Fruit fly (Drosophila melanogaster) whole organism, embryonic: ENCODE measurements around the gene Mdh1.

Experiments used
- ATbp ChIP-seq: fragments of 200-800 bp; sonication (Bioruptor generic); optimal IDR thresholded peaks from 2 replicates; lab custom pipeline; 2017; ENCODE audit warnings: missing biosample characterization, mild to moderate bottlenecking, missing genetic modification characterization, missing genetic modification reagents
- Abd-B ChIP-seq: fragments of 200-800 bp; sonication (Bioruptor generic); optimal IDR thresholded peaks from 2 replicates; lab custom pipeline; 2018; ENCODE audit warnings: missing biosample characterization, mild to moderate bottlenecking, missing genetic modification characterization, moderate library complexity
- Atf6 ChIP-seq: fragments of 200-800 bp; sonication (Bioruptor generic); IDR thresholded peaks from 2 replicates; pipeline ENCODE4 v1.3.6; 2022; ENCODE audit warnings: missing biosample characterization, missing genetic modification characterization
- CG11456 ChIP-seq: fragments of 200-800 bp; sonication (Bioruptor generic); IDR thresholded peaks from 3 replicates; pipeline ENCODE4 v1.3.6; 2022; ENCODE audit warnings: missing biosample characterization, missing genetic modification characterization
- CG13624 ChIP-seq: fragments of 200-800 bp; sonication (Bioruptor generic); optimal IDR thresholded peaks from 2 replicates; lab custom pipeline; 2016; ENCODE audit warnings: missing biosample characterization, missing genetic modification characterization
- CG17612 ChIP-seq: fragments of 200-800 bp; sonication (Bioruptor generic); IDR thresholded peaks from 2 replicates; pipeline ENCODE4 v1.3.6; 2022; ENCODE audit warnings: missing biosample characterization, missing genetic modification characterization
- CG2120 ChIP-seq: fragments of 200-800 bp; sonication (Bioruptor generic); optimal IDR thresholded peaks from 3 replicates; lab custom pipeline; 2016; ENCODE audit warnings: missing biosample characterization, missing genetic modification characterization
- CG30403 ChIP-seq: fragments of 200-800 bp; sonication (Bioruptor generic); optimal IDR thresholded peaks from 3 replicates; lab custom pipeline; 2016; ENCODE audit warnings: missing biosample characterization, missing genetic modification characterization
- CG31441 ChIP-seq: fragments of 200-800 bp; sonication (Bioruptor generic); IDR thresholded peaks from 2 replicates; pipeline ENCODE4 v1.3.6; 2022; ENCODE audit warnings: missing biosample characterization, missing genetic modification characterization
- CG32532 ChIP-seq: fragments of 200-800 bp; sonication (Bioruptor generic); IDR thresholded peaks from 2 replicates; pipeline ENCODE4 v1.3.6; 2022; ENCODE audit warnings: missing biosample characterization, missing genetic modification characterization
- CG32767 ChIP-seq: fragments of 200-800 bp; sonication (Bioruptor generic); IDR thresholded peaks from 2 replicates; pipeline ENCODE4 v1.3.6; 2022; ENCODE audit warnings: missing biosample characterization, missing genetic modification characterization
- CG4854 ChIP-seq: fragments of 200-800 bp; sonication (Bioruptor generic); optimal IDR thresholded peaks from 2 replicates; lab custom pipeline; 2016; ENCODE audit warnings: missing biosample characterization, missing genetic modification characterization, inconsistent platforms
- CG8359 ChIP-seq: fragments of 200-800 bp; sonication (Bioruptor generic); optimal IDR thresholded peaks from 2 replicates; lab custom pipeline; 2017; ENCODE audit warnings: missing biosample characterization, mild to moderate bottlenecking, missing genetic modification characterization, borderline replicate concordance
- CG8478 ChIP-seq: fragments of >200 bp; optimal IDR thresholded peaks from 2 replicates; lab custom pipeline; 2018
- CG9215 ChIP-seq: fragments of 200-800 bp; sonication (Bioruptor generic); IDR thresholded peaks from 2 replicates; pipeline ENCODE4 v1.3.6; 2022; ENCODE audit warnings: missing biosample characterization, missing genetic modification characterization
- Drgx ChIP-seq: fragments of 200-800 bp; sonication (Bioruptor generic); IDR thresholded peaks from 2 replicates; pipeline ENCODE4 v1.3.6; 2022; ENCODE audit warnings: missing biosample characterization, missing genetic modification characterization
- E2f2 ChIP-seq: fragments of 200-800 bp; sonication (Bioruptor generic); IDR thresholded peaks from 2 replicates; pipeline ENCODE4 v1.3.6; 2022; ENCODE audit warnings: missing biosample characterization, missing genetic modification characterization
- ERR ChIP-seq: fragments of 200-800 bp; sonication (Bioruptor generic); optimal IDR thresholded peaks from 2 replicates; lab custom pipeline; 2016; ENCODE audit warnings: missing biosample characterization, missing genetic modification characterization
- GATAe ChIP-seq: fragments of 200-800 bp; sonication (Bioruptor generic); conservative IDR thresholded peaks from 2 replicates; pipeline ENCODE4 v1.3.6; 2022; ENCODE audit warnings: missing biosample characterization, missing genetic modification characterization
- Hand ChIP-seq: fragments of 200-800 bp; sonication (Bioruptor generic); optimal IDR thresholded peaks from 2 replicates; lab custom pipeline; 2017; ENCODE audit warnings: mild to moderate bottlenecking, missing biosample characterization, missing genetic modification reagents, missing genetic modification characterization
- Myb ChIP-seq: fragments of 200-800 bp; sonication (Bioruptor generic); optimal IDR thresholded peaks from 2 replicates; lab custom pipeline; 2016; ENCODE audit warnings: missing biosample characterization, missing genetic modification characterization
- Oaz ChIP-seq: fragments of 200-800 bp; sonication (Bioruptor generic); IDR thresholded peaks from 2 replicates; pipeline ENCODE4 v1.3.6; 2022; ENCODE audit warnings: missing biosample characterization, missing genetic modification characterization
- Pdp1 ChIP-seq, 2 experiments: fragments of 200-800 bp; sonication (Bioruptor generic); optimal IDR thresholded peaks; 3 replicates each; lab custom pipeline; 2016; ENCODE audit warnings: missing biosample characterization in 2 of 2, missing genetic modification characterization in 2 of 2, mild to moderate bottlenecking in 1 of 2, moderate library complexity in 1 of 2
- Rfx ChIP-seq: fragments of 200-800 bp; sonication (Bioruptor generic); IDR thresholded peaks from 2 replicates; pipeline ENCODE4 v1.3.6; 2022; ENCODE audit warnings: missing biosample characterization, missing genetic modification characterization
- Sry-β ChIP-seq: fragments of 200-800 bp; sonication (Bioruptor generic); optimal IDR thresholded peaks from 2 replicates; lab custom pipeline; 2018; ENCODE audit warnings: missing biosample characterization, mild to moderate bottlenecking, missing genetic modification characterization, moderate library complexity
- Ssrp ChIP-seq: fragments of 200-800 bp; sonication (Bioruptor generic); optimal IDR thresholded peaks from 2 replicates; lab custom pipeline; 2018; ENCODE audit warnings: missing biosample characterization, mild to moderate bottlenecking, missing genetic modification characterization, moderate library complexity
- aop ChIP-seq: fragments of 200-800 bp; sonication (Bioruptor generic); IDR thresholded peaks from 2 replicates; pipeline ENCODE4 v1.3.6; 2022; ENCODE audit warnings: missing biosample characterization, missing genetic modification characterization
- bsh ChIP-seq, 2 experiments: fragments of 200-800 bp; sonication (Bioruptor generic); optimal IDR thresholded peaks; 2 replicates each; lab custom pipeline; 2017 to 2018; ENCODE audit warnings: mild to moderate bottlenecking in 2 of 2, missing biosample characterization in 2 of 2, missing genetic modification characterization in 2 of 2, moderate library complexity in 1 of 2
- btn ChIP-seq: fragments of 200-800 bp; sonication (Bioruptor generic); optimal IDR thresholded peaks from 2 replicates; lab custom pipeline; 2016; ENCODE audit warnings: missing biosample characterization, missing genetic modification characterization
- caup ChIP-seq: fragments of 200-800 bp; sonication (Bioruptor generic); optimal IDR thresholded peaks from 3 replicates; lab custom pipeline; 2017; ENCODE audit warnings: missing biosample characterization, mild to moderate bottlenecking, missing genetic modification characterization, moderate library complexity; ENCODE audit not compliant: severe bottlenecking
- chinmo ChIP-seq: fragments of 200-800 bp; sonication (Bioruptor generic); IDR thresholded peaks from 4 replicates; pipeline ENCODE4 v1.3.6; 2022; ENCODE audit warnings: missing biosample characterization, missing genetic modification characterization; ENCODE audit not compliant: partially characterized antibody
- corto ChIP-seq: fragments of 200-800 bp; sonication (Bioruptor generic); optimal IDR thresholded peaks from 2 replicates; lab custom pipeline; 2016; ENCODE audit warnings: missing biosample characterization, mild to moderate bottlenecking, missing genetic modification characterization, moderate library complexity
- da ChIP-seq: fragments of 200-800 bp; sonication (Bioruptor generic); optimal IDR thresholded peaks from 2 replicates; lab custom pipeline; 2016; ENCODE audit warnings: missing biosample characterization, missing genetic modification characterization
- ftz-f1 ChIP-seq: fragments of 200-800 bp; sonication (Bioruptor generic); optimal IDR thresholded peaks from 2 replicates; lab custom pipeline; 2016; ENCODE audit warnings: missing biosample characterization, missing genetic modification characterization
- gt ChIP-seq: fragments of 200-800 bp; sonication (Bioruptor generic); IDR thresholded peaks from 2 replicates; pipeline ENCODE4 v1.3.6; 2022; ENCODE audit warnings: missing biosample characterization, missing genetic modification characterization
- hb ChIP-seq: fragments of 200-800 bp; sonication (Bioruptor generic); IDR thresholded peaks from 3 replicates; pipeline ENCODE4 v1.3.6; 2022; ENCODE audit warnings: missing biosample characterization, missing genetic modification characterization; ENCODE audit not compliant: partially characterized antibody
- insv ChIP-seq, 2 experiments: fragments of 200-800 bp; sonication (Bioruptor generic); optimal IDR thresholded peaks; 3 replicates each; lab custom pipeline; 2016 to 2018; ENCODE audit warnings: missing biosample characterization in 2 of 2, missing genetic modification characterization in 2 of 2
- klu ChIP-seq: fragments of 200-800 bp; sonication (Bioruptor generic); IDR thresholded peaks from 2 replicates; pipeline ENCODE4 v1.3.6; 2022; ENCODE audit warnings: missing biosample characterization, missing genetic modification characterization
- lola ChIP-seq, 3 experiments: fragments of >200 bp in 2 of 3; fragments of 200-800 bp in 1 of 3; sonication (Bioruptor generic) in 1 of 3; optimal IDR thresholded peaks; 2 replicates each; lab custom pipeline; 2017 to 2019; ENCODE audit warnings: missing biosample characterization in 3 of 3, missing genetic modification characterization in 3 of 3, mild to moderate bottlenecking in 1 of 3, moderate library complexity in 1 of 3
- onecut ChIP-seq: fragments of 200-800 bp; sonication (Bioruptor generic); IDR thresholded peaks from 2 replicates; pipeline ENCODE4 v1.3.6; 2022; ENCODE audit warnings: missing biosample characterization, missing genetic modification characterization
- pum ChIP-seq: fragments of 200-800 bp; sonication (Bioruptor generic); optimal IDR thresholded peaks from 2 replicates; lab custom pipeline; 2016; ENCODE audit warnings: missing biosample characterization, missing genetic modification characterization
- rib ChIP-seq: fragments of 200-800 bp; sonication (Bioruptor generic); IDR thresholded peaks from 2 replicates; pipeline ENCODE4 v1.3.6; 2022; ENCODE audit warnings: missing biosample characterization, missing genetic modification characterization
- row ChIP-seq: fragments of 200-800 bp; sonication (Bioruptor generic); IDR thresholded peaks from 3 replicates; pipeline ENCODE4 v1.3.6; 2022; ENCODE audit warnings: missing biosample characterization, missing genetic modification characterization
- sens-2 ChIP-seq: fragments of 200-800 bp; sonication (Bioruptor generic); IDR thresholded peaks from 2 replicates; pipeline ENCODE4 v1.3.6; 2022; ENCODE audit warnings: missing biosample characterization, missing genetic modification characterization
- shn ChIP-seq: fragments of 200-800 bp; sonication (Bioruptor generic); optimal IDR thresholded peaks from 3 replicates; lab custom pipeline; 2016; ENCODE audit warnings: missing biosample characterization, missing genetic modification characterization
- sob ChIP-seq: fragments of 200-800 bp; sonication (Bioruptor generic); IDR thresholded peaks from 2 replicates; pipeline ENCODE4 v1.3.6; 2022; ENCODE audit warnings: missing biosample characterization, missing genetic modification characterization
- sug ChIP-seq: fragments of 200-800 bp; optimal IDR thresholded peaks from 2 replicates; lab custom pipeline; 2019; ENCODE audit warnings: missing biosample characterization, mild to moderate bottlenecking, missing genetic modification characterization, moderate library complexity
- unpg ChIP-seq: fragments of 200-800 bp; sonication (Bioruptor generic); optimal IDR thresholded peaks from 3 replicates; lab custom pipeline; 2018; ENCODE audit warnings: missing biosample characterization, mild to moderate bottlenecking, missing genetic modification characterization, moderate library complexity
- wek ChIP-seq: fragments of 200-800 bp; sonication (Bioruptor generic); optimal IDR thresholded peaks from 3 replicates; lab custom pipeline; 2018; ENCODE audit warnings: missing biosample characterization, mild to moderate bottlenecking, missing genetic modification characterization, moderate library complexity

Mdh1 gene

DNA sequence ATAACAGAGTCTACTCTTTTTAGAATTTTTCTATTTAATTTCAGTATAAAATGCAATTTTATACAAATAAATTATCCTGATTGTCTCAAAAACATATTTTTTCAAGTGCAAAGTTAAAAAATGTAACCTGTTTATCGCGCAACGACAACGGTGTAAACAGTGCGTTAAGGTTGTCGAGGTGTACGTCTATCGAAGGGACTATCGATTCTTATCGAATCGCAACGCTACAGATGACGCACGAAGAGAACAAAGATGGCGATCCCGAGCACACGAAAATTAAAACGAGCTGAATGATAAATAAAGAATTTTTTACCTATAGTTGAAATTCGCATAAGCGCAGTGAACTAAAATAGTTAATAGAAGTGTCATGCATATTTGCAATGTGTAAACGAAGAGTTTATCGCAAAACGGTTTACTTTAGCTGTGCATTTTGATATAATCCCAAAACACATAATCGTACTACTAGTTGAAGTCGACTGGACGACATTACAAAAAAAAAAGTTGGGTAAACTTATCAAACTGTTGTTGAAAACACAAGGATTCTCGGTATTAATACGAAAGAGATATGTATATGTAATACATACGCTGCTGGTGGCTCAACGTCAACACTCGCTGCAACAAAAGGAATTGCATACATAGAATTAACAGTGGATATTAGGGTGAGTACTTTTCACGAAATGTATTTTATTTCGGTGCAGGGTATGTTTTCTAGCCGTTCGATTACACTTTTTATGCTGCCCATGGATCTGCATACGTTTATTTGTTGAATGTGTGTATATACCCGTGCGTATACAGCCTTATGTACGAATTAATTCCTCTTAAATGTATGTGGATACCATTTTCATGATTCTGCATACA, 8.0 kb downstream of the Mdh1 start, which contains the start of gene da (continued):
- TF ChIP-seq Ssrp (tag; lab: Kevin White, UChicago) (peak; percentile 58), bsh (GFP tag; optimal IDR thresholded peaks at IDR 0.05; lab: Kevin White, UChicago) (peak in 1 of 2 experiments; percentile 58), Myb (peak; percentile 29), aop (no peak), hb (no peak), row (GFP tag; lab: Robert Waterston, UW) (peak; percentile 85), CG30403 (GFP tag; lab: Kevin White, UChicago) (peak; percentile 77), CG4854 (peak; percentile 8), klu (no peak), CG13624 (GFP tag; lab: Kevin White, UChicago) (peak; percentile 63), pum (GFP tag; lab: Kevin White, UChicago) (peak; percentile 56), unpg (peak; percentile 52), CG9215 (GFP tag; lab: Robert Waterston, UW) (no peak), btn (no peak), ERR (no peak), Oaz (GFP tag; lab: Robert Waterston, UW) (no peak), caup (GFP tag; lab: Kevin White, UChicago) (peak; percentile 69), CG2120 (GFP tag; lab: Kevin White, UChicago) (peak; percentile 79), insv (GFP tag; optimal IDR thresholded peaks at IDR 0.05; lab: Kevin White, UChicago) (no peak), rib (GFP tag; lab: Robert Waterston, UW) (peak; percentile 45), CG17612 (no peak), ftz-f1 (GFP tag; lab: Kevin White, UChicago) (no peak), chinmo (GFP tag; lab: Robert Waterston, UW) (0 out of 4 replicates have a peak, but pooled peaks have one; percentile 52), CG32767 (GFP tag; lab: Robert Waterston, UW) (peak; percentile 30; the same call in 1 of the 2 replicates), lola (GFP tag; optimal IDR thresholded peaks at IDR 0.05; lab: Kevin White, UChicago) (peak in 2 of 3 experiments; percentile 42 to 92), onecut (GFP tag; lab: Robert Waterston, UW) (peak; percentile 49), CG31441 (peak; percentile 53; the same call in 1 of the 2 replicates), Hand (no peak), corto (no peak), gt (GFP tag; lab: Robert Waterston, UW) (no peak), wek (GFP tag; lab: Kevin White, UChicago) (peak; percentile 15), GATAe (GFP tag; lab: Robert Waterston, UW) (no peak), CG8359 (GFP tag; lab: Kevin White, UChicago) (no peak), shn (GFP tag; lab: Kevin White, UChicago) (peak; percentile 7), Pdp1 (GFP tag; optimal IDR thresholded peaks at IDR 0.05; lab: Kevin White, UChicago) (peak; percentile 33 to 69), E2f2 (GFP tag; lab: Robert Waterston, UW) (peak; percentile 47; the same call in 1 of the 2 replicates), sens-2 (GFP tag; lab: Robert Waterston, UW) (no peak), ATbp (GFP tag; lab: Kevin White, UChicago) (no peak), CG8478 (lab: Kevin White, UChicago) (no peak), sug (tag; lab: Kevin White, UChicago) (peak; percentile 75), Abd-B (GFP tag; lab: Kevin White, UChicago) (no peak), Sry-β (GFP tag; lab: Kevin White, UChicago) (no peak), CG32532 (GFP tag; lab: Robert Waterston, UW) (peak; percentile 66), sob (GFP tag; lab: Robert Waterston, UW) (peak; percentile 62; the same call in 1 of the 2 replicates), Rfx (GFP tag; lab: Robert Waterston, UW) (peak; percentile 75), Drgx (GFP tag; lab: Robert Waterston, UW) (peak; percentile 37; the same call in 1 of the 2 replicates), Atf6 (GFP tag; lab: Robert Waterston, UW) (peak; percentile 63), CG11456 (GFP tag; lab: Robert Waterston, UW) (no peak; the same call in 2 of the 3 replicates), da (GFP tag; lab: Kevin White, UChicago) (peak; percentile 59)
